Fruit fly (Drosophila melanogaster) whole organism, embryonic: Measurements from ENCODE around the gene Vav.
A peak's percentile ranks its signal among the peaks of the same experiment; 100 is the strongest.

ENCODE experiments used
- B-H2 ChIP-seq: fragments of 200-800 bp; sonication (Bioruptor generic); optimal IDR thresholded peaks from 2 replicates; lab custom pipeline; 2018; ENCODE audit warnings: missing biosample characterization, mild to moderate bottlenecking, missing genetic modification characterization
- Bgb ChIP-seq: fragments of 200-800 bp; sonication (Bioruptor generic); IDR thresholded peaks from 2 replicates; pipeline ENCODE4 v1.3.6; 2022; ENCODE audit warnings: missing biosample characterization, missing genetic modification characterization; ENCODE audit not compliant: partially characterized antibody
- CG10267 ChIP-seq: fragments of 200-800 bp; sonication (Bioruptor generic); optimal IDR thresholded peaks from 2 replicates; lab custom pipeline; 2018; ENCODE audit warnings: missing biosample characterization, mild to moderate bottlenecking, missing genetic modification characterization, moderate library complexity
- CG10565 ChIP-seq: fragments of 200-800 bp; sonication (Bioruptor generic); optimal IDR thresholded peaks from 3 replicates; lab custom pipeline; 2016; ENCODE audit warnings: missing biosample characterization, mild to moderate bottlenecking, missing genetic modification characterization
- CG11085 ChIP-seq: fragments of 200-800 bp; sonication (Bioruptor generic); IDR thresholded peaks from 2 replicates; pipeline ENCODE4 v1.3.6; 2022; ENCODE audit warnings: missing biosample characterization, missing genetic modification characterization
- CG11247 ChIP-seq: fragments of 200-800 bp; sonication (Bioruptor generic); IDR thresholded peaks from 2 replicates; pipeline ENCODE4 v1.3.6; 2022; ENCODE audit warnings: missing biosample characterization, missing genetic modification characterization
- CG12219 ChIP-seq: fragments of 200-800 bp; sonication (Bioruptor generic); optimal IDR thresholded peaks from 3 replicates; lab custom pipeline; 2018; ENCODE audit warnings: missing biosample characterization, mild to moderate bottlenecking, missing genetic modification characterization
- CG12769 ChIP-seq: fragments of 200-800 bp; sonication (Bioruptor generic); optimal IDR thresholded peaks from 2 replicates; lab custom pipeline; 2019; ENCODE audit warnings: missing biosample characterization, mild to moderate bottlenecking, missing genetic modification characterization, moderate library complexity
- CG12942 ChIP-seq: fragments of 200-800 bp; sonication (Bioruptor generic); optimal IDR thresholded peaks from 3 replicates; lab custom pipeline; 2016; ENCODE audit warnings: missing biosample characterization, missing genetic modification characterization
- CG13424 ChIP-seq: fragments of 200-800 bp; sonication (Bioruptor generic); optimal IDR thresholded peaks from 2 replicates; lab custom pipeline; 2019; ENCODE audit warnings: missing biosample characterization, mild to moderate bottlenecking, missing genetic modification characterization, moderate library complexity
- CG14014 ChIP-seq: fragments of 200-800 bp; sonication (Bioruptor generic); IDR thresholded peaks from 2 replicates; pipeline ENCODE4 v1.3.6; 2022; ENCODE audit warnings: missing biosample characterization, missing genetic modification characterization
- CG15479 ChIP-seq: fragments of 200-800 bp; sonication (Bioruptor generic); optimal IDR thresholded peaks from 3 replicates; lab custom pipeline; 2019; ENCODE audit warnings: missing biosample characterization, mild to moderate bottlenecking, missing genetic modification characterization, moderate library complexity
- CG15696 ChIP-seq: fragments of 200-800 bp; sonication (Bioruptor generic); optimal IDR thresholded peaks from 2 replicates; lab custom pipeline; 2019; ENCODE audit warnings: missing biosample characterization, mild to moderate bottlenecking, missing genetic modification characterization, moderate library complexity
- CG17186 ChIP-seq: fragments of 200-800 bp; sonication (Bioruptor generic); optimal IDR thresholded peaks from 3 replicates; lab custom pipeline; 2017; ENCODE audit warnings: missing biosample characterization, missing genetic modification reagents, missing genetic modification characterization
- CG31441 ChIP-seq: fragments of 200-800 bp; sonication (Bioruptor generic); IDR thresholded peaks from 2 replicates; pipeline ENCODE4 v1.3.6; 2022; ENCODE audit warnings: missing biosample characterization, missing genetic modification characterization
- CG32767 ChIP-seq: fragments of 200-800 bp; sonication (Bioruptor generic); IDR thresholded peaks from 2 replicates; pipeline ENCODE4 v1.3.6; 2022; ENCODE audit warnings: missing biosample characterization, missing genetic modification characterization
- CG4328 ChIP-seq: fragments of 200-800 bp; sonication (Bioruptor generic); optimal IDR thresholded peaks from 3 replicates; lab custom pipeline; 2017; ENCODE audit warnings: missing biosample characterization, missing genetic modification reagents, missing genetic modification characterization
- CG7271 ChIP-seq: fragments of 200-800 bp; sonication (Bioruptor generic); optimal IDR thresholded peaks from 2 replicates; lab custom pipeline; 2018; ENCODE audit warnings: missing biosample characterization, mild to moderate bottlenecking, missing genetic modification characterization, moderate library complexity
- CG7928 ChIP-seq: fragments of 200-800 bp; sonication (Bioruptor generic); optimal IDR thresholded peaks from 2 replicates; lab custom pipeline; 2017; ENCODE audit warnings: missing biosample characterization, mild to moderate bottlenecking, missing genetic modification characterization
- CG9609 ChIP-seq: fragments of 200-800 bp; sonication (Bioruptor generic); optimal IDR thresholded peaks from 3 replicates; lab custom pipeline; 2016; ENCODE audit warnings: missing biosample characterization, missing genetic modification characterization
- CG9797 ChIP-seq: fragments of 200-800 bp; sonication (Bioruptor generic); optimal IDR thresholded peaks from 3 replicates; lab custom pipeline; 2018; ENCODE audit warnings: missing biosample characterization, mild to moderate bottlenecking, missing genetic modification characterization
- CG9817 ChIP-seq: fragments of 200-800 bp; sonication (Bioruptor generic); optimal IDR thresholded peaks from 2 replicates; lab custom pipeline; 2018; ENCODE audit warnings: missing biosample characterization, mild to moderate bottlenecking, missing genetic modification characterization, moderate library complexity
- CoRest ChIP-seq: fragments of 200-800 bp; sonication (Bioruptor generic); optimal IDR thresholded peaks from 3 replicates; lab custom pipeline; 2018; ENCODE audit warnings: missing biosample characterization, mild to moderate bottlenecking, missing genetic modification characterization, moderate library complexity
- Dip2 ChIP-seq: fragments of 200-800 bp; sonication (Bioruptor generic); IDR thresholded peaks from 2 replicates; pipeline ENCODE4 v1.3.6; 2022; ENCODE audit warnings: missing biosample characterization, missing genetic modification characterization
- Dll ChIP-seq: fragments of 200-800 bp; sonication (Bioruptor generic); IDR thresholded peaks from 4 replicates; pipeline ENCODE4 v1.3.6; 2022; ENCODE audit warnings: missing biosample characterization, missing genetic modification characterization; ENCODE audit not compliant: partially characterized antibody
- GATAe ChIP-seq: fragments of 200-800 bp; sonication (Bioruptor generic); conservative IDR thresholded peaks from 2 replicates; pipeline ENCODE4 v1.3.6; 2022; ENCODE audit warnings: missing biosample characterization, missing genetic modification characterization
- Hr78 ChIP-seq, 2 experiments: fragments of 200-800 bp in 1 of 2; fragments of >200 bp in 1 of 2; sonication (Bioruptor generic) in 1 of 2; optimal IDR thresholded peaks; 2 replicates each; lab custom pipeline; 2017 to 2019; ENCODE audit warnings: missing biosample characterization in 2 of 2, missing genetic modification characterization in 2 of 2, mild to moderate bottlenecking in 1 of 2, moderate library complexity in 1 of 2
- Lim3 ChIP-seq: fragments of 200-800 bp; sonication (Bioruptor generic); IDR thresholded peaks from 2 replicates; pipeline ENCODE4 v1.3.6; 2022; ENCODE audit warnings: missing biosample characterization, missing genetic modification characterization
- Optix ChIP-seq: fragments of 200-800 bp; sonication (Bioruptor generic); IDR thresholded peaks from 3 replicates; pipeline ENCODE4 v1.3.6; 2022; ENCODE audit warnings: missing biosample characterization, missing genetic modification characterization
- Rx ChIP-seq: fragments of 200-800 bp; sonication (Bioruptor generic); IDR thresholded peaks from 2 replicates; pipeline ENCODE4 v1.3.6; 2022; ENCODE audit warnings: missing biosample characterization, missing genetic modification characterization
- Usf ChIP-seq: fragments of 200-800 bp; sonication (Bioruptor generic); optimal IDR thresholded peaks from 2 replicates; lab custom pipeline; 2017; ENCODE audit warnings: missing genotype, missing biosample characterization, missing genetic modification characterization
- Xrp1 ChIP-seq: fragments of 200-800 bp; sonication (Bioruptor generic); IDR thresholded peaks from 2 replicates; pipeline ENCODE4 v1.3.6; 2022; ENCODE audit warnings: missing biosample characterization, missing genetic modification characterization
- ci ChIP-seq: fragments of 200-800 bp; sonication (Bioruptor generic); IDR thresholded peaks from 3 replicates; pipeline ENCODE4 v1.3.6; 2022; ENCODE audit warnings: missing biosample characterization, missing genetic modification characterization
- crp ChIP-seq, 2 experiments: fragments of 200-800 bp; sonication (Bioruptor generic); optimal IDR thresholded peaks; 2 replicates in 1 of 2; 3 replicates in 1 of 2; lab custom pipeline; 2017; ENCODE audit warnings: missing biosample characterization in 2 of 2, missing genetic modification characterization in 2 of 2, mild to moderate bottlenecking in 1 of 2, moderate library complexity in 1 of 2
- danr ChIP-seq: fragments of 200-800 bp; sonication (Bioruptor generic); IDR thresholded peaks from 2 replicates; pipeline ENCODE4 v1.3.6; 2022; ENCODE audit warnings: missing biosample characterization, missing genetic modification characterization
- dpn ChIP-seq, 2 experiments: fragments of 200-800 bp; sonication (Bioruptor generic); optimal IDR thresholded peaks; 3 replicates each; lab custom pipeline; 2016; ENCODE audit warnings: missing biosample characterization in 2 of 2, missing genetic modification characterization in 2 of 2
- ems ChIP-seq: fragments of 200-800 bp; sonication (Bioruptor generic); optimal IDR thresholded peaks from 3 replicates; lab custom pipeline; 2016; ENCODE audit warnings: missing biosample characterization, missing genetic modification characterization
- exex ChIP-seq: fragments of 200-800 bp; sonication (Bioruptor generic); optimal IDR thresholded peaks from 4 replicates; lab custom pipeline; 2018; ENCODE audit warnings: missing biosample characterization, mild to moderate bottlenecking, missing genetic modification characterization, moderate library complexity
- gro ChIP-seq: fragments of 200-800 bp; sonication (Bioruptor generic); optimal IDR thresholded peaks from 2 replicates; lab custom pipeline; 2016; ENCODE audit warnings: missing biosample characterization, missing genetic modification characterization
- gt ChIP-seq: fragments of 200-800 bp; sonication (Bioruptor generic); IDR thresholded peaks from 2 replicates; pipeline ENCODE4 v1.3.6; 2022; ENCODE audit warnings: missing biosample characterization, missing genetic modification characterization
- hb ChIP-seq: fragments of 200-800 bp; sonication (Bioruptor generic); IDR thresholded peaks from 3 replicates; pipeline ENCODE4 v1.3.6; 2022; ENCODE audit warnings: missing biosample characterization, missing genetic modification characterization; ENCODE audit not compliant: partially characterized antibody
- ind ChIP-seq: fragments of 200-800 bp; sonication (Bioruptor generic); optimal IDR thresholded peaks from 3 replicates; lab custom pipeline; 2016; ENCODE audit warnings: missing biosample characterization, missing genetic modification characterization
- jigr1 ChIP-seq: fragments of 200-800 bp; sonication (Bioruptor generic); IDR thresholded peaks from 3 replicates; pipeline ENCODE4 v1.3.6; 2022; ENCODE audit warnings: missing biosample characterization, missing genetic modification characterization
- pan ChIP-seq, 4 experiments: fragments of >200 bp in 3 of 4; fragments of 200-800 bp in 1 of 4; sonication (Bioruptor generic) in 1 of 4; optimal IDR thresholded peaks in 3 of 4; IDR thresholded peaks in 1 of 4; 2 replicates each; pipeline versions ENCODE4 v1.3.6 to Lab custom; 2017 to 2022; ENCODE audit warnings: missing biosample characterization in 2 of 4, missing genetic modification characterization in 2 of 4, mixed read lengths in 1 of 4
- pb ChIP-seq: fragments of 200-800 bp; sonication (Bioruptor generic); optimal IDR thresholded peaks from 3 replicates; lab custom pipeline; 2016; ENCODE audit warnings: missing biosample characterization, missing genetic modification characterization
- sd ChIP-seq: fragments of 200-800 bp; sonication (Bioruptor generic); optimal IDR thresholded peaks from 3 replicates; lab custom pipeline; 2018; ENCODE audit warnings: missing biosample characterization, mild to moderate bottlenecking, missing genetic modification characterization, moderate library complexity
- stwl ChIP-seq: fragments of 200-800 bp; sonication (Bioruptor generic); optimal IDR thresholded peaks from 3 replicates; lab custom pipeline; 2018; ENCODE audit warnings: missing biosample characterization, mild to moderate bottlenecking, missing genetic modification characterization, moderate library complexity
- tin ChIP-seq: fragments of 200-800 bp; sonication (Bioruptor generic); optimal IDR thresholded peaks from 3 replicates; lab custom pipeline; 2016; ENCODE audit warnings: missing biosample characterization, missing genetic modification characterization
- usp ChIP-seq: fragments of >200 bp; optimal IDR thresholded peaks from 2 replicates; lab custom pipeline; 2017; ENCODE audit warnings: missing biosample characterization, missing genetic modification characterization
- zen ChIP-seq: fragments of 200-800 bp; sonication (Bioruptor generic); optimal IDR thresholded peaks from 3 replicates; lab custom pipeline; 2018; ENCODE audit warnings: missing biosample characterization, mild to moderate bottlenecking, missing genetic modification characterization, moderate library complexity

The Vav gene

DNA sequence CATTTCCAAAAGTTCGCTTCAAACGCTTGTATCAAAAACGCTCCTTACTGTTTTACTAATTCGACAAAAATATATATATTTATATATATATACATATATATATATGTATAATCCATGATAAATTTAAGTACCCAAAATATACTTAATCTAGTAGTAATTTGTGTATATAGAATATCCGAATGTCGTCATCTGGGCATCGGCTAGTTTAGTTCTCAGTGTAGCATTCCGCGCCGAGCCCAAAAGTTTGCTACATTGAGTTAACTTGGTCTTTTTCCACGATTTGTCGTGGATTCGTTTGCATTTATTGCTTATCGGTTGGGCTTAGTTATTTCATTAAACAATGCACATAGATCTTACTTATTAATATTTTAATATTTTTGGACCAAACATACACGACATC is 19.7 kb downstream of the Vav start (continued):
- TF ChIP-seq CG12942, result no peak
- TF ChIP-seq CG15696 (tag; lab: Kevin White, UChicago), result no peak
- TF ChIP-seq CG9817 (tag; lab: Kevin White, UChicago), result no peak
- no peak for TF ChIP-seq CG32767 (GFP tag; lab: Robert Waterston, UW)
- no peak for TF ChIP-seq CG15479 (GFP tag; lab: Kevin White, UChicago)
- TF ChIP-seq pb, result no peak
- TF ChIP-seq Usf, result no peak
- TF ChIP-seq Optix (GFP tag; lab: Robert Waterston, UW), result no peak
- no peak for TF ChIP-seq CG9609 (GFP tag; lab: Kevin White, UChicago)
- TF ChIP-seq B-H2, result no peak
- TF ChIP-seq sd (tag; lab: Kevin White, UChicago), result peak; percentile 47
- no peak for TF ChIP-seq crp (GFP tag; optimal IDR thresholded peaks at IDR 0.05; lab: Kevin White, UChicago)
- no peak for TF ChIP-seq CG9797 (GFP tag; lab: Kevin White, UChicago)
- no peak for TF ChIP-seq CG10267
- TF ChIP-seq Dll (GFP tag; lab: Robert Waterston, UW), result no peak
- TF ChIP-seq ems (GFP tag; lab: Kevin White, UChicago), result no peak
- peak; percentile 6 for TF ChIP-seq CG13424
- TF ChIP-seq dpn (GFP tag; optimal IDR thresholded peaks at IDR 0.05; lab: Kevin White, UChicago), result peak in 1 of 2 experiments; percentile 28
- TF ChIP-seq CG11247, result no peak
- TF ChIP-seq CG14014, result 0 out of 2 replicates have a peak, but pooled peaks have one; percentile 22
- no peak for TF ChIP-seq gro
- 0 out of 2 replicates have a peak, but pooled peaks have one; percentile 33 for TF ChIP-seq CG11085 (GFP tag; lab: Robert Waterston, UW)
- TF ChIP-seq Xrp1 (GFP tag; lab: Robert Waterston, UW), result peak; percentile 34; the same call in 1 of the 2 replicates
- no peak for TF ChIP-seq CG10565
- TF ChIP-seq exex (tag; lab: Kevin White, UChicago), result no peak
- no peak for TF ChIP-seq usp (GFP tag; lab: Kevin White, UChicago)
- TF ChIP-seq ind (GFP tag; lab: Kevin White, UChicago), result peak; percentile 46
- peak; percentile 3 for TF ChIP-seq tin (GFP tag; lab: Kevin White, UChicago)
- no peak for TF ChIP-seq CG7928 (GFP tag; lab: Kevin White, UChicago)
- no peak for TF ChIP-seq Rx (GFP tag; lab: Robert Waterston, UW)
- no peak for TF ChIP-seq CG7271 (tag; lab: Kevin White, UChicago)
- TF ChIP-seq Hr78 (GFP tag; optimal IDR thresholded peaks at IDR 0.05; lab: Kevin White, UChicago), result no peak
- no peak for TF ChIP-seq zen (tag; lab: Kevin White, UChicago)
- TF ChIP-seq Dip2 (GFP tag; lab: Robert Waterston, UW), result no peak
- TF ChIP-seq Lim3 (GFP tag; lab: Robert Waterston, UW), result no peak
- TF ChIP-seq pan (optimal IDR thresholded peaks at IDR 0.05; lab: Kevin White, UChicago), result no peak
- TF ChIP-seq pan (GFP tag; optimal IDR thresholded peaks at IDR 0.05 in 1 of 2, IDR thresholded peaks at IDR 0.05 in 1 of 2), result peak in 1 of 2 experiments; percentile 45
- TF ChIP-seq hb (GFP tag; lab: Robert Waterston, UW), result no peak
- no peak for TF ChIP-seq Bgb (GFP tag; lab: Robert Waterston, UW)
- no peak for TF ChIP-seq CG17186
- TF ChIP-seq CG12769, result no peak
- no peak for TF ChIP-seq jigr1 (GFP tag; lab: Robert Waterston, UW)
- no peak for TF ChIP-seq GATAe (GFP tag; lab: Robert Waterston, UW)
- peak; percentile 5 for TF ChIP-seq CG12219
- TF ChIP-seq CG4328 (GFP tag; lab: Kevin White, UChicago), result no peak
- TF ChIP-seq CoRest, result peak; percentile 14
- TF ChIP-seq gt (GFP tag; lab: Robert Waterston, UW), result no peak
- TF ChIP-seq danr (GFP tag; lab: Robert Waterston, UW), result no peak
- TF ChIP-seq ci (GFP tag; lab: Robert Waterston, UW), result no peak
- no peak for TF ChIP-seq stwl (tag; lab: Kevin White, UChicago)
- peak; percentile 38; the same call in 1 of the 2 replicates for TF ChIP-seq CG31441 (GFP tag; lab: Robert Waterston, UW)
